Worm (Caenorhabditis elegans) whole organism, early embryonic: ENCODE results near the gene T14G12.12.

ENCODE experiments used
- F13C5.2 ChIP-seq: sonication (generic microtip); optimal IDR thresholded peaks from 2 replicates; lab custom pipeline; 2017; ENCODE audit warnings: mild to moderate bottlenecking, missing genetic modification characterization, inconsistent platforms, missing compliant biosample characterization
- aly-1 ChIP-seq: sonication (generic microtip); optimal IDR thresholded peaks from 2 replicates; lab custom pipeline; 2016; ENCODE audit warnings: missing genetic modification characterization, missing compliant biosample characterization
- ama-1 ChIP-seq: fragments of 150-350 bp; optimal IDR thresholded peaks from 2 replicates; lab custom pipeline; 2014
- ceh-13 ChIP-seq: fragments of 200-800 bp; sonication (Bioruptor generic); optimal IDR thresholded peaks from 2 replicates; lab custom pipeline; 2018; ENCODE audit warnings: mild to moderate bottlenecking, missing genetic modification characterization, missing compliant biosample characterization
- ceh-36 ChIP-seq: sonication (generic microtip); optimal IDR thresholded peaks from 2 replicates; lab custom pipeline; 2016; ENCODE audit warnings: missing genetic modification characterization, inconsistent platforms, missing compliant biosample characterization
- ets-7 ChIP-seq: sonication (generic microtip); optimal IDR thresholded peaks from 2 replicates; lab custom pipeline; 2016; ENCODE audit warnings: missing genotype, missing genetic modification characterization, missing compliant biosample characterization
- flt-1 ChIP-seq: fragments of 200-800 bp; sonication (Bioruptor generic); IDR thresholded peaks from 2 replicates; pipeline ENCODE4 v1.3.6; 2022; ENCODE audit warnings: missing genetic modification characterization, missing compliant biosample characterization
- hmbx-1 ChIP-seq: sonication (generic microtip); optimal IDR thresholded peaks from 2 replicates; lab custom pipeline; 2016; ENCODE audit warnings: mild to moderate bottlenecking, missing genetic modification characterization, missing compliant biosample characterization
- hmg-4 ChIP-seq: fragments of 200-800 bp; sonication (Bioruptor generic); optimal IDR thresholded peaks from 2 replicates; lab custom pipeline; 2018; ENCODE audit warnings: mild to moderate bottlenecking, missing genetic modification characterization, missing compliant biosample characterization
- hnd-1 ChIP-seq: sonication (generic microtip); optimal IDR thresholded peaks from 2 replicates; lab custom pipeline; 2016; ENCODE audit warnings: missing genetic modification characterization, missing compliant biosample characterization
- pes-1 ChIP-seq: fragments of 200-800 bp; sonication (Bioruptor generic); IDR thresholded peaks from 2 replicates; pipeline ENCODE4 v1.3.6; 2022; ENCODE audit warnings: missing genetic modification reagents, missing genetic modification characterization, missing compliant biosample characterization
- scrt-1 ChIP-seq: fragments of 200-800 bp; sonication (Bioruptor generic); IDR thresholded peaks from 2 replicates; pipeline ENCODE4 v1.3.6; 2022; ENCODE audit warnings: missing genetic modification characterization, missing compliant biosample characterization
- sea-1 ChIP-seq: fragments of 200-800 bp; sonication (Bioruptor generic); conservative IDR thresholded peaks from 2 replicates; pipeline ENCODE4 v1.3.6; 2022; ENCODE audit warnings: missing genetic modification characterization, missing compliant biosample characterization
- tbx-11 ChIP-seq: fragments of 200-800 bp; sonication (Bioruptor generic); IDR thresholded peaks from 2 replicates; pipeline ENCODE4 v1.3.6; 2022; ENCODE audit warnings: missing genetic modification characterization, missing compliant biosample characterization

Gene T14G12.12

ce11 chrX:3711581-3712101 lies 46.7 kb downstream of the T14G12.12 start:
- TF ChIP-seq scrt-1 (GFP tag; lab: Robert Waterston, UW) (no peak), ama-1 (lab: Kevin White, UChicago) (no peak), sea-1 (GFP tag; lab: Robert Waterston, UW) (no peak), hmg-4 (GFP tag; lab: Kevin White, UChicago) (no peak), pes-1 (no peak), tbx-11 (no peak), flt-1 (no peak), hmbx-1 (tag; lab: Kevin White, UChicago) (no peak), ceh-36 (tag; lab: Kevin White, UChicago) (no peak), ets-7 (tag; lab: Kevin White, UChicago) (no peak), aly-1 (no peak), ceh-13 (GFP tag; lab: Kevin White, UChicago) (no peak), F13C5.2 (tag; lab: Kevin White, UChicago) (no peak)

ce11 chrX:3709747-3710146 lies 48.6 kb downstream of the T14G12.12 start:
- no peak for TF ChIP-seq hmbx-1 (tag; lab: Kevin White, UChicago)
- no peak for TF ChIP-seq aly-1
- no peak for TF ChIP-seq hnd-1 (tag; lab: Kevin White, UChicago)
- no peak for TF ChIP-seq ama-1 (lab: Kevin White, UChicago)
- no peak for TF ChIP-seq ceh-13 (GFP tag; lab: Kevin White, UChicago)
- TF ChIP-seq sea-1 (GFP tag; lab: Robert Waterston, UW) = no peak
- no peak for TF ChIP-seq ceh-36 (tag; lab: Kevin White, UChicago)
